Worm (Caenorhabditis elegans): ENCODE data around the gene mel-28.

- TF ChIP-seq ama-1 (optimal IDR thresholded peaks at IDR 0.05), result no peak
- no peak for TF ChIP-seq ceh-36 (tag; optimal IDR thresholded peaks at IDR 0.05)
These were observed 17.8 kb upstream of the mel-28 start for ce11 chrIII:4767869-4768645.
